Fruit fly (Drosophila melanogaster): ENCODE measurements around the gene tal-3A.
A peak's percentile ranks its signal among the peaks of the same experiment; 100 is the strongest.

Gene tal-3A

dm6 chr3R:13800430-13800848 is 12.5 kb upstream of the tal-3A start (continued):
- no peak for TF ChIP-seq fu2 (GFP tag; optimal IDR thresholded peaks at IDR 0.05)
- TF ChIP-seq Dad (GFP tag; optimal IDR thresholded peaks at IDR 0.05), result peak; percentile 57
- peak; percentile 90 for TF ChIP-seq CG11247 (GFP tag; IDR thresholded peaks at IDR 0.05)
- TF ChIP-seq Myb (GFP tag; optimal IDR thresholded peaks at IDR 0.05), result peak; percentile 35
- no peak for TF ChIP-seq Kr (GFP tag; optimal IDR thresholded peaks at IDR 0.05)
- TF ChIP-seq her (GFP tag; optimal IDR thresholded peaks at IDR 0.05), result peak; percentile 38
- no peak for TF ChIP-seq NC2α (GFP tag; optimal IDR thresholded peaks at IDR 0.05)
- peak; percentile 91 for TF ChIP-seq CG17359 (tag; optimal IDR thresholded peaks at IDR 0.05)
- peak; percentile 76 for TF ChIP-seq CG8924 (tag; optimal IDR thresholded peaks at IDR 0.05)
- peak; percentile 85 for TF ChIP-seq CG15601 (tag; optimal IDR thresholded peaks at IDR 0.05)
- no peak for TF ChIP-seq CG8089 (GFP tag; optimal IDR thresholded peaks at IDR 0.05)
- peak; percentile 94 for TF ChIP-seq Ptx1 (GFP tag; IDR thresholded peaks at IDR 0.05)
- peak; percentile 28 for TF ChIP-seq CG7786 (GFP tag; optimal IDR thresholded peaks at IDR 0.05)
- peak; percentile 86 for TF ChIP-seq dmrt11E (tag; optimal IDR thresholded peaks at IDR 0.05)
- peak; percentile 85 for TF ChIP-seq CG18476 (GFP tag; optimal IDR thresholded peaks at IDR 0.05)

dm6 chr3R:13801184-13802056 is 11.5 kb upstream of the tal-3A start:
- no peak for TF ChIP-seq Stat92E (GFP tag; optimal IDR thresholded peaks at IDR 0.05)
- TF ChIP-seq CG13123 (GFP tag; optimal IDR thresholded peaks at IDR 0.05), result no peak
- no peak for TF ChIP-seq CG30020 (tag; optimal IDR thresholded peaks at IDR 0.05)
- TF ChIP-seq CG16815 (GFP tag; optimal IDR thresholded peaks at IDR 0.05), result no peak
- no peak for TF ChIP-seq cwo (GFP tag; optimal IDR thresholded peaks at IDR 0.05)
- TF ChIP-seq trem (tag; optimal IDR thresholded peaks at IDR 0.05), result no peak
- no peak for TF ChIP-seq CG11093 (GFP tag; IDR thresholded peaks at IDR 0.05)
- TF ChIP-seq dpn (GFP tag; optimal IDR thresholded peaks at IDR 0.05), result no peak
- peak; percentile 13 for TF ChIP-seq pros (GFP tag; optimal IDR thresholded peaks at IDR 0.05)
- TF ChIP-seq CG4424 (GFP tag; optimal IDR thresholded peaks at IDR 0.05), result no peak
- TF ChIP-seq sug (tag; optimal IDR thresholded peaks at IDR 0.05), result no peak
- no peak for TF ChIP-seq wdn (GFP tag; IDR thresholded peaks at IDR 0.05)
- TF ChIP-seq Asciz (GFP tag; optimal IDR thresholded peaks at IDR 0.05), result no peak
- TF ChIP-seq CG15479 (GFP tag; optimal IDR thresholded peaks at IDR 0.05), result no peak
- no peak for TF ChIP-seq wek (GFP tag; optimal IDR thresholded peaks at IDR 0.05)
- no peak for TF ChIP-seq CG6254 (GFP tag; optimal IDR thresholded peaks at IDR 0.05)
- peak; percentile 98 for TF ChIP-seq scrt (GFP tag; optimal IDR thresholded peaks at IDR 0.05)
- no peak for TF ChIP-seq CG17359 (tag; optimal IDR thresholded peaks at IDR 0.05)
- TF ChIP-seq NfI (GFP tag; optimal IDR thresholded peaks at IDR 0.05), result no peak
- TF ChIP-seq CG13287 (GFP tag; IDR thresholded peaks at IDR 0.05; ENCODE audit: partially characterized antibody), result no peak
- TF ChIP-seq br (optimal IDR thresholded peaks at IDR 0.05), result no peak
- no peak for TF ChIP-seq dysf (GFP tag; IDR thresholded peaks at IDR 0.05)
- peak; percentile 51 for TF ChIP-seq Med (GFP tag)
- TF ChIP-seq CG31224 (GFP tag; IDR thresholded peaks at IDR 0.05), result peak; percentile 87
- no peak for TF ChIP-seq CG2202 (tag; optimal IDR thresholded peaks at IDR 0.05)
- no peak for TF ChIP-seq tio (GFP tag; optimal IDR thresholded peaks at IDR 0.05)
- peak in 1 of 2 experiments; percentile 16 for TF ChIP-seq Hr51 (GFP tag; optimal IDR thresholded peaks at IDR 0.05)
- TF ChIP-seq abd-A (tag; optimal IDR thresholded peaks at IDR 0.05), result peak; percentile 98
- no peak for TF ChIP-seq Rfx (GFP tag; IDR thresholded peaks at IDR 0.05)
- peak; percentile 86 for TF ChIP-seq sqz (GFP tag; optimal IDR thresholded peaks at IDR 0.05)
- TF ChIP-seq chn (GFP tag; optimal IDR thresholded peaks at IDR 0.05), result no peak
- no peak for TF ChIP-seq CG4360 (GFP tag; IDR thresholded peaks at IDR 0.05)
- TF ChIP-seq emc (GFP tag; optimal IDR thresholded peaks at IDR 0.05), result no peak
- TF ChIP-seq sr (GFP tag; IDR thresholded peaks at IDR 0.05), result peak; percentile 48; the same call in 1 of the 3 replicates
- TF ChIP-seq CG32772 (GFP tag; IDR thresholded peaks at IDR 0.05), result no peak

Measured in whole organism, embryonic.